Fruit fly (Drosophila melanogaster): Measurements from ENCODE around the gene N.
A peak's percentile ranks its signal among the peaks of the same experiment; 100 is the strongest.

Gene N

dm6 chrX:3140809-3141208 lies 6.1 kb downstream of the N start:
- no peak for TF ChIP-seq noc (tag; optimal IDR thresholded peaks at IDR 0.05)

DNA sequence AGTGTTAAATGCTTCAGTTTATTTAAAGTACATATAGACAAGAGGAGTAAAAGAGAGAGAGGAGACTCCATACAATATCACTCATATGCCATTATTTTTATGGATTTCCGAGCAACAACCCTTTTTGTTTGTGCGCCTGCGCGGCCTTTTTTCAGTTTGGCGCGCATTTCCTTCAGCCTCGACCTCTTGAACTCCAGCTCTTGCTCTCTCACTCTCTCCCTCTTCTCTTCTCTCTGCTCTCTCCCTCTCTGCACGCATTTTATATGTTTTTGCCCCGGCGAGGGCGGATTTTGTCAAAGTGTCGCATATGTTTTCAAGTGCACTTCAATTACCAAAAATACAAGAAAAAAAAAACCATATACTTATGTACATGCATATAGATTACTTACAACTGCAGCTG lies 7.4 kb downstream of the N start:
- TF ChIP-seq noc (tag; optimal IDR thresholded peaks at IDR 0.05) = no peak

DNA sequence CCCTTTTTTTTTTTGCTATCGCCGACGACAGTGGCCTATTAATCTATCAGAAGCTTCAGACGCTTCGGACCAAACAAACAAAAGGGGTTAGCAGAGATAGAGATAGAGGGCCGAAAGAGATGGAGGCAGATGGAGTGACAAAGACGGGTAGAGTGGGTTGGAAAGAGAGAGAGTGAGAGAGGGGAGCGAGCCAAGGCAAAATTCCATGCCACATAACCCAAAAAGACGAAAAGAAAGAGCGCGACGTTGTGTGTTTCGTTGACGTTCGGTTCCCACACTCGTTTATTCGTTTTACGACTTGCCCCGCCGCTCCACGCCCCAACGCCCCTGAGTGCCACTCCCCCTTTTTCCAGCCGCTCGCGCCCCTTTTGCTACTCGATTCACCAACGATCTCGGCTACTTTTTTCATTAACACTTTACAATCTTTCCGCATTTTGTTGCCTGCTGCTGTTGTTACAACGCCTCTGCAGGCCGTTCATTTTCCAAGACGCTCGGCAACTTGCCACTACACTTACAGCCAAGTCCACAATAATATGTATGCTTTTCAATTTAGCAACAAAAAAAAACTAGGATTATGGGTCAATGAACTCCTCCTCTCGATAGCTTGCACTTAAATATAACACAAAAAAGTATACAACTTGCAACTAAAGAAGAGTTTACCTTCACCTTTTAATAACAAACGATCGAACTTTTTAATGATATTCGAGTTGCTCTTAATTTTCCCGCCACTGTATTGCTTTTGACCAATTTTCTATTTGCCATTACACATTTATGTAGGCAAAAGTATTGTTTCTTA lies 8.8 kb downstream of the N start:
- TF ChIP-seq noc (tag; optimal IDR thresholded peaks at IDR 0.05) = no peak

DNA sequence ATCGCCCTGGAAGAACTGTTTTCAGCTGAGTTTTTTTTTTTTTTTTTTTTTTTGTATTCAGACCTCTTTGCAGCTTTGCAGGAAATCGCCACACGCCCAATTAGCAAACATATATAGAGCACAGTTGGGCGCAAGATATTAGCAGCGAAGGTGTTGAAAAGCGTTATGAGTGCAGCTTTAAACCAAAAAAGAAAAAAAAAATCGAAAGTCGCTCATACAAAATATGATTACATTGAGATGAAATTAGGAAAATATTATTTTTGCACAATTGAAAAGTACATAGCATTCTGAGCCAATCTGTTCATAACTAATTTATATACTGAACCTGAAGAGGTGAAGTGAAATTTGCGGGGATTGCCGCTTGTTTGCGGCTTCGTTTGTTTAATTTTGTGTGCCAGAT lies 12.3 kb downstream of the N start:
- no peak for TF ChIP-seq noc (tag; optimal IDR thresholded peaks at IDR 0.05)

- TF ChIP-seq noc (tag; optimal IDR thresholded peaks at IDR 0.05) = no peak
These were observed 16.2 kb downstream of the N start for dm6 chrX:3150655-3151486.

DNA sequence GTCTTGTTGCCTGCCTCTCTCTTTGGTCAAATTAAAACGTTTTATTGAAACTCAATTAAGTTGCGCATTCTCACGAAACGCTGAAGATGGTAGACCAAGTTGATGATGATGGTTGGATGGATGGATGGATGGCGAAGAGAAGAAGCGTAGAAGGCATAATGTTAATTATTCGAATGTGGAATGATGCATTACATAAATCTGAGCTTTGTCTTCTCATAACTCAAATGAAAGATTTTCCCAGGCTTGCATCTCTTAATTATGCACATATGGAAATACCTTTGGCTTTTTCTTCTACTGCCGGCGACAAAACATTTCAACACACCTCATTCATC lies 16.8 kb downstream of the N start:
- no peak for TF ChIP-seq noc (tag; optimal IDR thresholded peaks at IDR 0.05)

DNA sequence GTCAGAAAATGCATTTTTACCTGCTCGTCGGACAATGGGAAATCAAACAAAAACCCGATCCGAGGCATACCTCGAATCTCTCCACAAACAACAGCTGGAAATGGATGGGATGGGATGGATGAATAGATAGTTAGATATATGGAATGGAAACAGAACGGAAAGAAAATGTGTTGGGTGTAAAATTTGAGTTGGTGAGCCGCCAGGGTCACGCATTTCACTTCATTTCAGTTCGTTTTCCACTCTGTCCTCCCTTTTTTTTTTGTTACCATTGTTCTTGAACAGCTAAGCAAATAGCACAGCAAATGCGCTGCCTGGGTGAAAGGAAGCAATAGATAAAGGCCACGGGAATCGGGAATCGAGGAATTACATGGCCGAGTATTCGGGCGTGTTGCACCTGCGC lies 17.6 kb downstream of the N start:
- TF ChIP-seq noc (tag; optimal IDR thresholded peaks at IDR 0.05) = no peak

- TF ChIP-seq noc (tag; optimal IDR thresholded peaks at IDR 0.05) = peak; percentile 62
These were observed 22.5 kb downstream of the N start for dm6 chrX:3157048-3157703.

DNA sequence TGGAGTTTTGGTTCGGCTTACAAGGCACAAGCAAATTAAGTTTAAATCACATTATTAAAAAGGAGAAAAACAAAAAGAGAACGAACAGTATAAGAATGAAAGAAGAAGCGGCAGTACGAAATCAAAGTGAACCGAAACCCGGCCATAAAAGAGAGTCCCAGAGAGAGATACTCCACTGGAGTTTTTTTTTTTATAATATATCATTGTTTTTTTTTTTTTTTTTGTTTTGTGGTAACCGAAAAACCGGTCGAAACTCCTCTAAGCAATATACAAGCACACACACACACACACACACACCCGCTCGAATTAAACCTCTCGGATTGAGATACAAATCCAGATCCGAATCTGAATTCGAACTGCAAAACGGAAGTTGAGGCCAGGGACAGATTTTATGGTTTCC lies 23.9 kb downstream of the N start:
- TF ChIP-seq noc (tag; optimal IDR thresholded peaks at IDR 0.05) = no peak

DNA sequence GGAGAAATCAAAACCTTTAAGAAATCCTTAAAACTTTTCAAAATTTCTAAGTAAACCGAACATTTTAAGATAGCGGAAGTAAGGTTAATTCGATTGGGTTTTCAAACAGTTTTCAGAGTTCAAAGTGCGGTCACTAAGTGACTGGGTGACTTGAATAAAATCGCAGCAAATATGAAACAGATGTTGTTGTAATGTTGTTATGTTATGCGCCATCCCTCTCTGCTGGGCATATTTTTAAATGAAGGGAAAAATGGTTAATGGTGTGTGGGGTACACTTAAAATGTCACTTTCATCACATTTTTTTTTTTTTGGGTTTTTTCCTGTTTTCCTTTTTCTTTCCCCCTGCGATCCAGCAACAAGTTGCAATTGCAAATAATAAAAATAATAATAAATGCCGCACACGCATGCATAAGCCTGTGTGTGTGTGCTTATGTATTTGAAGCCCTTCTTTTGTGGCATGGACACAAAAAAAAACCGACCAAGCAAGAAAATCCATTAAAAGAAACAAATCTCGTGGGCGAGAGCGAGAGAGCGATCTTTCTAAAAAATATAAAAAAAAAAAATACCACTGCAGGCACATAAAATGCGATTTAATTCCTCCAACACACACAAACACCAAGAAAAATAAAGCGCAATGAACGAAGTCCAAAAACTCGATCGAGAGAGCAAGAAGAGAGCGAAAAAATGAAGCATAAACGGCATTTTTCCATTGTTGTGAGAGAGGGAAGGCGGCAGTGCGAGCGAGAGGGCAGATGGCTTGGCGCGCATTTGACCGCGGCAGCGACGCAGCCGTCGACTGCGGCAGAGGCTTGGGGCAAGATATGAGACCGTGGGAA lies 27.1 kb downstream of the N start:
- TF ChIP-seq noc (tag; optimal IDR thresholded peaks at IDR 0.05) = no peak

dm6 chrX:3162405-3163256 lies 28.0 kb downstream of the N start:
- TF ChIP-seq noc (tag; optimal IDR thresholded peaks at IDR 0.05) = peak; percentile 83

DNA sequence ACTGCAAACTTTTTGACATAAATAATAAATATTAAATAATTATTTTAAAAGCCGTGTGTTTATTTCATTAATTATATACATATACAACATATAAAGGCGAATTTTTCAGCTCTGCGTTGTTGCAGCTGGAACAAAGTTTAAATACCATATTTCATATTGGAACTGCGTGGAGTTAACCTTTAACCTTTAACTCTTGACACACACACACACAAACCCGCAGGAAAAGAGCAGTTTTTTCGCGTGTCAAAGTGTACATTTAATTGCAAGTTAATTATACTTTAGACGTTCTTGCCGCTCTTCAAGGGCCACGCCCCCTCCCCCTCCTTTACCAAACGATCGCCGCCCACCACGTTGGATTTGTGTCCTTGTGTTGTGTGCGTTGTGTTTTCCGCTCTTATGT lies 37.5 kb downstream of the N start:
- TF ChIP-seq noc (tag; optimal IDR thresholded peaks at IDR 0.05) = no peak

DNA sequence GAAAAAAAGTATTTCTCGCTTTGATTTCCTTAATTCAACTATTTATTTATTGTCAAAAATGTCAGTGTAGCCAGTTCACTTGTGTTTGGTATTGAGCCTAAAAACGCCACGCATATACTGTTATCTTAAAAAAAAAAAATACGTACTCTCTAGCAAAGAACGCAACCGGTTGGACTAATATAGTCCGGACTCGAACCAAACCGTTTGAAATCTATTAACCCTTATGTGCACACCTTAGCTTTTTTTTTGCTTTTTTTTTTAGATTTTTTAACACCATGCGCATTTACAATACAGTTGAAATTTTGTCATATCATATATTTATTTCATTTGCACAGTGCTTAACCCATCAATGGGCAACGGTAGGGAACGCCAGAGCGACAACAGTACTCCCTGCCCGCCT lies 38.4 kb downstream of the N start, which contains the start of gene CG18508:
TSS of gene CG18508 (minus strand) at position 69 of the 400 bp plus-strand sequence.
- no peak for TF ChIP-seq noc (tag; optimal IDR thresholded peaks at IDR 0.05)

DNA sequence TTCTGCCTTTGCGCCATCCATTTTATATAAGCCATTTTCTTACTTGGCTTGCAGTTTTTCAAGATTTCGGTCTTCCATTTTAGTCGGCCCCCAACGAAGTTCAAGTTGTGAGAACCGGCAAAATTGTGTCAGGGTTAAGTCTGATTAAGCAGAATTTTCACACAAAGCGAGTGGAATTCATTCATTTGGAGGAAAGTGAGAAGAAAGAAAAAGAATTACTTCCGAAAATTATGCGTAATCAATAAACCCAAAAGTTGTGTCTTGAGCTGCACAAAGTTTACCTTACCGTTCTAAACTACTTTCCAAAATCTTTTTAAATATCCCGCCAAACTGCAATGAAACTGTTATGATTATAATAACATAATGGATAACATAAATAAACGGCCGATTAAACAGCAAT lies 39.7 kb downstream of the N start, which contains the start of gene Fcp3C:
TSS of gene Fcp3C (minus strand) at position 101 of the 400 bp plus-strand sequence.
- no peak for TF ChIP-seq noc (tag; optimal IDR thresholded peaks at IDR 0.05)

Measured in whole organism, larva.